Worm (Caenorhabditis elegans): ENCODE results near the gene F20H11.4.

ce11 chrIII:6607067-6607466 is 1.4 kb upstream of the F20H11.4 start:
- TF ChIP-seq elt-3 (tag; optimal IDR thresholded peaks at IDR 0.05) = no peak
- no peak for TF ChIP-seq elt-1 (tag; optimal IDR thresholded peaks at IDR 0.05; ENCODE audit: borderline replicate concordance, insufficient read depth)
- TF ChIP-seq pha-4 (tag; optimal IDR thresholded peaks at IDR 0.05) = no peak
- no peak for TF ChIP-seq lsy-2 (tag; optimal IDR thresholded peaks at IDR 0.05)

All from whole organism, mixed stage, embryonic.